Worm (Caenorhabditis elegans) whole organism, L3 larva: Measurements from ENCODE around the gene grd-2.

Source experiments
- ZK546.5 ChIP-seq: sonication (generic microtip); optimal IDR thresholded peaks from 2 replicates; lab custom pipeline; 2017; ENCODE audit warnings: missing biosample characterization, missing genetic modification characterization
- ceh-16 ChIP-seq: sonication (generic microtip); optimal IDR thresholded peaks from 2 replicates; lab custom pipeline; 2017; ENCODE audit warnings: missing biosample characterization, missing genetic modification characterization
- ceh-28 ChIP-seq: fragments of 150-350 bp; optimal IDR thresholded peaks from 2 replicates; lab custom pipeline; 2014; ENCODE audit warnings: missing biosample characterization, missing genetic modification reagents, missing genetic modification characterization
- ceh-9 ChIP-seq: sonication (generic microtip); optimal IDR thresholded peaks from 2 replicates; lab custom pipeline; 2018; ENCODE audit warnings: missing biosample characterization, missing genetic modification characterization
- daf-12 ChIP-seq: fragments of 150-350 bp; optimal IDR thresholded peaks from 2 replicates; lab custom pipeline; 2014; ENCODE audit warnings: missing biosample characterization, missing genetic modification reagents, missing genetic modification characterization
- elt-1 ChIP-seq: fragments of 150-350 bp; optimal IDR thresholded peaks from 2 replicates; lab custom pipeline; 2014; ENCODE audit warnings: missing biosample characterization, missing genetic modification characterization
- elt-3 ChIP-seq, 3 experiments: fragments of 150-350 bp in 1 of 3; sonication (generic microtip) in 2 of 3; optimal IDR thresholded peaks; 2 replicates in 2 of 3; 4 replicates in 1 of 3; lab custom pipeline; 2014 to 2017; ENCODE audit warnings: missing biosample characterization in 3 of 3, missing genetic modification characterization in 3 of 3
- eor-1 ChIP-seq, 2 experiments: fragments of 150-350 bp; optimal IDR thresholded peaks; 2 replicates each; lab custom pipeline; 2014 to 2018; ENCODE audit warnings: missing biosample characterization in 2 of 2, missing genetic modification characterization in 2 of 2
- fkh-10 ChIP-seq: sonication (generic microtip); optimal IDR thresholded peaks from 2 replicates; lab custom pipeline; 2017; ENCODE audit warnings: missing biosample characterization, missing genetic modification reagents, missing genetic modification characterization
- fkh-2 ChIP-seq: fragments of 150-350 bp; optimal IDR thresholded peaks from 2 replicates; lab custom pipeline; 2014; ENCODE audit warnings: missing biosample characterization, missing genetic modification reagents, missing genetic modification characterization
- fos-1 ChIP-seq: fragments of 150-350 bp; optimal IDR thresholded peaks from 2 replicates; lab custom pipeline; 2014; ENCODE audit warnings: missing biosample characterization, missing genetic modification characterization
- hmg-11 ChIP-seq: sonication (generic microtip); optimal IDR thresholded peaks from 2 replicates; lab custom pipeline; 2016; ENCODE audit warnings: missing genetic modification characterization, missing compliant biosample characterization
- jun-1 ChIP-seq: fragments of 150-350 bp; optimal IDR thresholded peaks from 2 replicates; lab custom pipeline; 2014; ENCODE audit warnings: missing biosample characterization, missing genetic modification reagents, missing genetic modification characterization
- lin-15B ChIP-seq: fragments of 150-350 bp; optimal IDR thresholded peaks from 2 replicates; lab custom pipeline; 2014; ENCODE audit warnings: missing biosample characterization, missing genetic modification characterization
- lsy-12 ChIP-seq: sonication (generic microtip); optimal IDR thresholded peaks from 2 replicates; lab custom pipeline; 2016; ENCODE audit warnings: mild to moderate bottlenecking, missing genetic modification characterization, missing compliant biosample characterization
- mdl-1 ChIP-seq: fragments of 150-350 bp; optimal IDR thresholded peaks from 2 replicates; lab custom pipeline; 2014; ENCODE audit warnings: missing biosample characterization, missing genetic modification characterization
- mml-1 ChIP-seq: fragments of 150-350 bp; sonication (generic microtip); optimal IDR thresholded peaks from 3 replicates; lab custom pipeline; 2014; ENCODE audit warnings: missing biosample characterization, missing genetic modification characterization
- nhr-11 ChIP-seq: fragments of 150-350 bp; optimal IDR thresholded peaks from 2 replicates; lab custom pipeline; 2014; ENCODE audit warnings: missing biosample characterization, missing genetic modification characterization
- nhr-12 ChIP-seq: fragments of 150-350 bp; optimal IDR thresholded peaks from 2 replicates; lab custom pipeline; 2014; ENCODE audit warnings: missing biosample characterization, missing genetic modification characterization
- nhr-23 ChIP-seq: fragments of 150-350 bp; optimal IDR thresholded peaks from 2 replicates; lab custom pipeline; 2014; ENCODE audit warnings: missing biosample characterization, missing genetic modification reagents, missing genetic modification characterization
- nhr-237 ChIP-seq: fragments of 150-350 bp; optimal IDR thresholded peaks from 2 replicates; lab custom pipeline; 2014; ENCODE audit warnings: missing biosample characterization, missing genetic modification characterization
- nhr-25 ChIP-seq: sonication (generic microtip); optimal IDR thresholded peaks from 2 replicates; lab custom pipeline; 2017; ENCODE audit warnings: missing biosample characterization, missing genetic modification characterization
- nhr-28 ChIP-seq: fragments of 150-350 bp; optimal IDR thresholded peaks from 2 replicates; lab custom pipeline; 2014; ENCODE audit warnings: missing biosample characterization, missing genetic modification characterization
- nhr-43 ChIP-seq: sonication (generic microtip); optimal IDR thresholded peaks from 2 replicates; lab custom pipeline; 2016; ENCODE audit warnings: mild to moderate bottlenecking, missing genetic modification characterization, missing compliant biosample characterization; ENCODE audit not compliant: poor library complexity, severe bottlenecking
- nhr-67 ChIP-seq: fragments of 150-350 bp; optimal IDR thresholded peaks from 2 replicates; lab custom pipeline; 2014; ENCODE audit warnings: missing biosample characterization, missing genetic modification characterization
- nhr-76 ChIP-seq: fragments of 150-350 bp; sonication (generic microtip); optimal IDR thresholded peaks from 5 replicates; lab custom pipeline; 2014; ENCODE audit warnings: missing biosample characterization, missing genetic modification characterization
- nhr-77 ChIP-seq: fragments of 150-350 bp; optimal IDR thresholded peaks from 2 replicates; lab custom pipeline; 2014; ENCODE audit warnings: missing biosample characterization, missing genetic modification characterization
- pha-4 ChIP-seq: fragments of 150-350 bp; optimal IDR thresholded peaks from 2 replicates; lab custom pipeline; 2014; ENCODE audit warnings: missing biosample characterization, missing genetic modification reagents, missing genetic modification characterization
- skn-1 ChIP-seq: fragments of 150-350 bp; optimal IDR thresholded peaks from 2 replicates; lab custom pipeline; 2014; ENCODE audit warnings: missing biosample characterization, missing genetic modification characterization
- snpc-4 ChIP-seq: fragments of 150-350 bp; optimal IDR thresholded peaks from 2 replicates; lab custom pipeline; 2014; ENCODE audit warnings: missing biosample characterization, missing genetic modification characterization
- tbx-2 ChIP-seq: sonication (generic microtip); optimal IDR thresholded peaks from 2 replicates; lab custom pipeline; 2016; ENCODE audit warnings: mild to moderate bottlenecking, missing genetic modification characterization, missing compliant biosample characterization
- unc-39 ChIP-seq: sonication (generic microtip); optimal IDR thresholded peaks from 4 replicates; lab custom pipeline; 2017; ENCODE audit warnings: missing biosample characterization, missing genetic modification characterization
- unc-62 ChIP-seq: fragments of 150-350 bp; sonication (generic microtip); optimal IDR thresholded peaks from 4 replicates; lab custom pipeline; 2014; ENCODE audit warnings: missing biosample characterization, missing genetic modification reagents, missing genetic modification characterization
- zag-1 ChIP-seq: fragments of 150-350 bp; optimal IDR thresholded peaks from 2 replicates; lab custom pipeline; 2014; ENCODE audit warnings: missing biosample characterization, missing genetic modification characterization

The grd-2 gene

DNA sequence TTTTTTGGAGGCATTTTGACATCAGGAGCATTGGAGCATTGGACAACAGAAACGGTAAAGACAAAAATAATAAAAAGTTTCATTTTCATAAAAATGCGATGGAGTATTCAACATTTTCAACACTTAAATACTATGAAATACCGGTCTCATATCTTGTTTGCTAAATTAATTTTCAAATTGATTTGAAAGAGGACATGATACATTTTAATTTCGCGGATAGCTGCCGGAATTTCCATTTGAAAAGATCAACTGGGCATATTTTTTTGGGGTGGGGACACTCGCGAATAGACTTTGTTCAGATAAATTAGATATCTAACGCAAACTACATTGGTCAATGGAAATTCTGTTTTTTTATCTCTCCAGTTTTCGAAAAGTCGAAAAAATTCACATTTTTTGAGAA lies 14.8 kb upstream of the grd-2 start, which contains the start of gene F26F2.10:
Gene F26F2.10 (minus strand): TSS at position 101 of the 400 bp plus-strand sequence.
- TF ChIP-seq nhr-237 (no peak), nhr-67 (tag; lab: Kevin White, UChicago) (no peak), fkh-2 (tag; lab: Kevin White, UChicago) (no peak)

DNA sequence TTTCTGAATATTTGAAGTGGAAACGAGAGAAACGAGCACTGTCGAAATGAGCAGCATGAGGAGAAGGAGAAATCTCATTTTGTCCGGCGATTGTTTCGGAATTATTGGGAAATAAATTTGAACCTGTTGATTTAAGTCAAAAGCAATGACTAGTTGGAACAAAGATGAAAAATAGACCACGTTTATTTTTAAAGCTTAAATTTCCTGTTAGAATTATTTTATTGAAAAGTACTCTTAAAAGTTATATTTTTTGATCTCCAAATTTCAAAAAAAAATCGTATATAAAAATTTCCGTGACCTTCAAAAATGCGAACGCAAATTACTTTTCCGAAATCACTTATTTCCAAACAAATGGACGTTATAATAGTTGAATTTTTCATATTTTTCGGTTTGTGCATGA lies 13.9 kb upstream of the grd-2 start, which contains the start of gene F26F2.11:
Gene F26F2.11 (minus strand): TSS at position 101 of the 400 bp plus-strand sequence.
- TF ChIP-seq jun-1 (tag; lab: Kevin White, UChicago) (no peak), mml-1 (tag; lab: Kevin White, UChicago) (no peak)
- TF ChIP-seq, all 47 proteins: peak for 0

DNA sequence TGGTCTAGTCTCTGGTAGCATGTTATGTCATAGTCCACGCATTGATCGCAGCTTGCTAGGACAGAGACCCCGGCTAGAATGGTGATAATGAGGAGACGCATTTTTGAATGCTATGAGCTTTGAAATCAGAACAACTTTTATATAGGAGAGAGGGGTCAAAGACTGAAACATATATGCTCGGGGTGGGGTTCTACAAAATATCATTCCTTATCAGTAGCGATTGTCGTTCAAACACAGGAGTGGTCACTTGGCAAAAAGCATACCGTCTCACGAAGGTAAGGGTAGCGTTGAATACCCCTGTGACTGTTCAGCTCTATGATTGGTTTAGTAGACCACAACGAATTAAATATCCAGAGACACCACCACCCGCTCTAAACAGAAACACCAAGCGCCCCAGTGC lies 12.5 kb upstream of the grd-2 start, which contains the start of gene F46B3.1:
Gene F46B3.1 (minus strand): TSS at position 101 of the 400 bp plus-strand sequence.
- TF ChIP-seq nhr-67 (tag; lab: Kevin White, UChicago): no peak
- no peak for TF ChIP-seq nhr-43
- no peak for TF ChIP-seq fos-1 (tag; lab: Kevin White, UChicago)
- TF ChIP-seq mdl-1 (tag; lab: Kevin White, UChicago): no peak
- TF ChIP-seq lin-15B (tag; lab: Kevin White, UChicago): no peak
- TF ChIP-seq pha-4: no peak
- no peak for TF ChIP-seq zag-1 (tag; lab: Kevin White, UChicago)
- TF ChIP-seq eor-1 (tag; optimal IDR thresholded peaks at IDR 0.05; lab: Kevin White, UChicago): no peak
- no peak for TF ChIP-seq ceh-16
- no peak for TF ChIP-seq nhr-23 (tag; lab: Kevin White, UChicago)
- TF ChIP-seq unc-62 (GFP tag; lab: Kevin White, UChicago): no peak
- no peak for TF ChIP-seq hmg-11 (tag; lab: Kevin White, UChicago)
- TF ChIP-seq, all 47 proteins: peak for 0

DNA sequence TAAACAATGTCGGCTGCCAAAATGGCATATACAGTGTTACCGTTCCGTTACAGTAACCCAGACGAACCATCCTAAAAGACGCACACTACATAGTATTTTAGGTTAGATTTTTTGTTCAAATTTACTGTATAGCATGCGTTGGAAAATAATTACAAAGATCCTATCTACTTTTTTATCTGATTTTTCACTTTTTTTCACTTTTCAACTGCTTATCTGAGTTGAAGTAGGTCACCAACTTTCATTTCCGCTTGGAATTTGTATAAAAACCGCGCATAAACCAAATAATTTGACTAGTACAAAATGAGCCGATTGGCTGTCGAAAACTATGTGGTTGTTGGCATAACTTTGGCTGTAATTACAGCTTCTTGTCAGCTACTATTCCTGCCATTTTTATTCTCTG lies 9.8 kb upstream of the grd-2 start, which contains the start of gene col-163:
Gene col-163 (plus strand): TSS at position 301 of the 400 bp plus-strand sequence.
- no peak for TF ChIP-seq lsy-12 (tag; lab: Kevin White, UChicago)
- TF ChIP-seq nhr-11: no peak
- no peak for TF ChIP-seq daf-12 (tag; lab: Kevin White, UChicago)
- no peak for TF ChIP-seq hmg-11 (tag; lab: Kevin White, UChicago)
- no peak for TF ChIP-seq nhr-43
- TF ChIP-seq fkh-10 (GFP tag; lab: Kevin White, UChicago): no peak
- TF ChIP-seq nhr-77 (tag; lab: Kevin White, UChicago): no peak
- no peak for TF ChIP-seq ceh-16
- TF ChIP-seq snpc-4: no peak
- TF ChIP-seq unc-39: no peak
- no peak for TF ChIP-seq nhr-76 (tag; lab: Kevin White, UChicago)
- no peak for TF ChIP-seq unc-62 (GFP tag; lab: Kevin White, UChicago)
- TF ChIP-seq skn-1 (tag; lab: Kevin White, UChicago): no peak
- no peak for TF ChIP-seq nhr-23 (tag; lab: Kevin White, UChicago)
- no peak for TF ChIP-seq eor-1 (tag; optimal IDR thresholded peaks at IDR 0.05; lab: Kevin White, UChicago)
- no peak for TF ChIP-seq mml-1 (tag; lab: Kevin White, UChicago)
- TF ChIP-seq nhr-67 (tag; lab: Kevin White, UChicago): no peak

DNA sequence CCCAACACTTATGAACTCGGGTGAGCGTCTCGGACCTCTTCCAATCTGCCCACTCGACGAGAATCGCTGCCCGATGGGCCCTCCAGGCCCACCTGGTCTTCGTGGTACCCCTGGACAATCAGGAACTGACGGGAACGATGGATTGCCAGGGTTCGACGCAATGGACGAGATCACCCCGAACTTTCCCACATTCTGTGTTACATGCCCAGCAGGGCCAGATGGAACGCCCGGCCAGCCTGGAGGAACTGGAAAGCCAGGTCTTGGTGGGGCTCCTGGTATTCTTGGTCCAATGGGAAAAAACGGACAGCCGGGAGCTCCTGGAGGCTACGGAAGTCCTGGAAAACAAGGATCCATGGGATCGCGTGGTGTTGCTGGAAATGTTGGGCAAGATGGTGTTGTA lies 8.9 kb upstream of the grd-2 start:
- TF ChIP-seq elt-1 (tag; lab: Kevin White, UChicago) (no peak), eor-1 (tag; optimal IDR thresholded peaks at IDR 0.05; lab: Kevin White, UChicago) (no peak), nhr-12 (tag; lab: Kevin White, UChicago) (no peak), ceh-16 (no peak), hmg-11 (tag; lab: Kevin White, UChicago) (no peak), nhr-76 (tag; lab: Kevin White, UChicago) (no peak), nhr-28 (no peak), fkh-2 (tag; lab: Kevin White, UChicago) (no peak), nhr-43 (no peak), jun-1 (tag; lab: Kevin White, UChicago) (no peak), nhr-77 (tag; lab: Kevin White, UChicago) (no peak), lin-15B (tag; lab: Kevin White, UChicago) (no peak)

DNA sequence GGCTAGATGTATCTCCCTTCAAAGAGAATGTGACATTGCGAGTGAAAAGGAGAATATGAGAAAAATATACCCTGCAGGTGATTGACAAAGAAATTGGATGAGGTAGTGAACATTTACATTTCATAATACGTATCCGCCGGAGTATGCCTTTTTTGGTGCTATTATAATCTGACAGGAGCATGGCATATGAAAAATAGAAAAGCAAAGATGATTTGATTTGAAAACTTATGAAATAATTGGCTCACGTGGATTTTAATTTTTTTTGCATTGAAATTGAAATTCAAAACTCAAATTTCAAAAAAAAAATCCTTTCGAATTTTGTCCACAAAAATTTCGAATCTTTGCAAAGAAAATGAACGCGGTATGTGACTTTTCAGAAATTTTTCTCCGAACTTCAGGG lies 6.6 kb upstream of the grd-2 start, which contains the start of gene ttr-11:
Gene ttr-11 (plus strand): TSS at position 301 of the 400 bp plus-strand sequence.
- TF ChIP-seq hmg-11 (tag; lab: Kevin White, UChicago) (no peak), zag-1 (tag; lab: Kevin White, UChicago) (no peak), mdl-1 (tag; lab: Kevin White, UChicago) (no peak), elt-3 (tag; optimal IDR thresholded peaks at IDR 0.05; lab: Kevin White, UChicago) (no peak), fos-1 (tag; lab: Kevin White, UChicago) (no peak), nhr-25 (tag; lab: Kevin White, UChicago) (no peak), snpc-4 (no peak), ceh-9 (tag; lab: Kevin White, UChicago) (no peak), tbx-2 (tag; lab: Kevin White, UChicago) (no peak), lin-15B (tag; lab: Kevin White, UChicago) (no peak), nhr-76 (tag; lab: Kevin White, UChicago) (no peak), nhr-67 (tag; lab: Kevin White, UChicago) (no peak), fkh-10 (GFP tag; lab: Kevin White, UChicago) (no peak), nhr-23 (tag; lab: Kevin White, UChicago) (no peak), ZK546.5 (tag; lab: Kevin White, UChicago) (no peak), ceh-28 (tag; lab: Kevin White, UChicago) (no peak), nhr-28 (no peak)
